Worm (Caenorhabditis elegans) whole organism, L2 larva: Measurements from ENCODE around the gene col-146.

Experiments
- alr-1 ChIP-seq: fragments of 150-350 bp; optimal IDR thresholded peaks from 2 replicates; lab custom pipeline; 2014; ENCODE audit warnings: missing biosample characterization, missing genetic modification characterization
- ceh-16 ChIP-seq: fragments of 150-350 bp; optimal IDR thresholded peaks from 2 replicates; lab custom pipeline; 2014; ENCODE audit warnings: missing biosample characterization, missing genetic modification characterization
- ceh-82 ChIP-seq: fragments of 150-350 bp; optimal IDR thresholded peaks from 2 replicates; lab custom pipeline; 2014; ENCODE audit warnings: missing biosample characterization, missing genetic modification characterization
- dmd-4 ChIP-seq: sonication (generic microtip); optimal IDR thresholded peaks from 2 replicates; lab custom pipeline; 2017; ENCODE audit warnings: missing biosample characterization, missing genetic modification characterization
- elt-3 ChIP-seq: sonication (generic microtip); optimal IDR thresholded peaks from 2 replicates; lab custom pipeline; 2017; ENCODE audit warnings: missing biosample characterization, missing genetic modification characterization
- lin-39 ChIP-seq: fragments of 150-350 bp; optimal IDR thresholded peaks from 2 replicates; lab custom pipeline; 2014; ENCODE audit warnings: missing biosample characterization, missing genetic modification reagents, missing genetic modification characterization
- nhr-11 ChIP-seq: fragments of 150-350 bp; optimal IDR thresholded peaks from 2 replicates; lab custom pipeline; 2014; ENCODE audit warnings: missing biosample characterization, missing genetic modification characterization
- nhr-12 ChIP-seq: fragments of 150-350 bp; optimal IDR thresholded peaks from 2 replicates; lab custom pipeline; 2014; ENCODE audit warnings: missing biosample characterization, missing genetic modification characterization
- nhr-237 ChIP-seq: fragments of 150-350 bp; optimal IDR thresholded peaks from 2 replicates; lab custom pipeline; 2014; ENCODE audit warnings: missing biosample characterization, missing genetic modification characterization
- nhr-25 ChIP-seq: fragments of 150-350 bp; sonication (generic microtip); optimal IDR thresholded peaks from 3 replicates; lab custom pipeline; 2014; ENCODE audit warnings: missing biosample characterization, missing genetic modification characterization
- snpc-4 ChIP-seq: fragments of 150-350 bp; optimal IDR thresholded peaks from 2 replicates; lab custom pipeline; 2014; ENCODE audit warnings: missing biosample characterization, missing genetic modification characterization
- unc-55 ChIP-seq: fragments of 150-350 bp; sonication (generic microtip); optimal IDR thresholded peaks from 3 replicates; lab custom pipeline; 2014; ENCODE audit warnings: missing biosample characterization, missing genetic modification reagents, missing genetic modification characterization
- ztf-11 ChIP-seq: sonication (generic microtip); optimal IDR thresholded peaks from 2 replicates; lab custom pipeline; 2017; ENCODE audit warnings: missing biosample characterization, missing genetic modification characterization

- TF ChIP-seq elt-3 (no peak), dmd-4 (tag; lab: Kevin White, UChicago) (no peak), nhr-11 (tag; lab: Kevin White, UChicago) (no peak), ceh-16 (tag; lab: Kevin White, UChicago) (no peak), alr-1 (tag; lab: Kevin White, UChicago) (no peak), nhr-12 (no peak), lin-39 (no peak), ceh-82 (tag; lab: Kevin White, UChicago) (no peak), nhr-237 (tag; lab: Kevin White, UChicago) (no peak), snpc-4 (no peak), unc-55 (GFP tag; lab: Kevin White, UChicago) (no peak), nhr-25 (tag; lab: Kevin White, UChicago) (no peak), ztf-11 (tag; lab: Kevin White, UChicago) (no peak)
These were observed 34.2 kb downstream of the col-146 start for ce11 chrV:9663948-9664347.
